Worm (Caenorhabditis elegans) whole organism, L1 larva: ENCODE measurements around the gene C09E8.1.

ENCODE experiments used
- dpl-1 ChIP-seq, 3 experiments: fragments of 150-350 bp in 2 of 3; sonication (generic microtip) in 1 of 3; optimal IDR thresholded peaks; 2 replicates each; lab custom pipeline; 2014 to 2017; ENCODE audit warnings: missing biosample characterization in 3 of 3, missing genetic modification characterization in 3 of 3, missing genetic modification reagents in 3 of 3
- dsc-1 ChIP-seq: sonication (generic microtip); optimal IDR thresholded peaks from 2 replicates; lab custom pipeline; 2016; ENCODE audit warnings: mild to moderate bottlenecking, missing genetic modification characterization, missing compliant biosample characterization
- elt-3 ChIP-seq, 6 experiments: fragments of 150-350 bp in 1 of 6; sonication (generic microtip); optimal IDR thresholded peaks; 2 replicates each; lab custom pipeline; 2017 to 2018; ENCODE audit warnings: missing biosample characterization in 6 of 6, missing genetic modification characterization in 6 of 6, inconsistent platforms in 1 of 6
- jun-1 ChIP-seq: fragments of 150-350 bp; optimal IDR thresholded peaks from 2 replicates; lab custom pipeline; 2014; ENCODE audit warnings: missing biosample characterization, missing genetic modification reagents, missing genetic modification characterization
- lsy-2 ChIP-seq, 2 experiments: fragments of 150-350 bp; optimal IDR thresholded peaks; 2 replicates each; lab custom pipeline; 2014; ENCODE audit warnings: missing biosample characterization in 2 of 2, missing genetic modification characterization in 2 of 2
- mep-1 ChIP-seq: fragments of 150-350 bp; optimal IDR thresholded peaks from 2 replicates; lab custom pipeline; 2014; ENCODE audit warnings: missing biosample characterization, missing genetic modification characterization
- nhr-237 ChIP-seq: fragments of 150-350 bp; optimal IDR thresholded peaks from 2 replicates; lab custom pipeline; 2014; ENCODE audit warnings: missing biosample characterization, missing genetic modification characterization
- nhr-77 ChIP-seq: fragments of 150-350 bp; optimal IDR thresholded peaks from 2 replicates; lab custom pipeline; 2014; ENCODE audit warnings: missing biosample characterization, missing genetic modification characterization
- nhr-84 ChIP-seq: sonication (generic microtip); optimal IDR thresholded peaks from 2 replicates; lab custom pipeline; 2017; ENCODE audit warnings: missing biosample characterization, missing genetic modification characterization
- unc-62 ChIP-seq: fragments of 150-350 bp; optimal IDR thresholded peaks from 2 replicates; lab custom pipeline; 2014; ENCODE audit warnings: missing biosample characterization, missing genetic modification reagents, missing genetic modification characterization
- unc-86 ChIP-seq: sonication (generic microtip); optimal IDR thresholded peaks from 2 replicates; lab custom pipeline; 2016; ENCODE audit warnings: missing genetic modification characterization, missing compliant biosample characterization
- zag-1 ChIP-seq: fragments of 150-350 bp; optimal IDR thresholded peaks from 2 replicates; lab custom pipeline; 2014; ENCODE audit warnings: missing biosample characterization, missing genetic modification characterization
- ztf-11 ChIP-seq, 2 experiments: sonication (generic microtip); optimal IDR thresholded peaks; 2 replicates each; lab custom pipeline; 2016 to 2017; ENCODE audit warnings: missing genetic modification characterization in 2 of 2, missing biosample characterization in 1 of 2, missing compliant biosample characterization in 1 of 2
- ztf-4 ChIP-seq: fragments of 150-350 bp; optimal IDR thresholded peaks from 2 replicates; lab custom pipeline; 2014; ENCODE audit warnings: missing biosample characterization, missing genetic modification characterization

ce11 chrII:542416-542815 is 13.9 kb upstream of the C09E8.1 start:
- TF ChIP-seq mep-1 (tag; lab: Kevin White, UChicago) = no peak
- TF ChIP-seq zag-1 (tag; lab: Kevin White, UChicago) = no peak
- no peak for TF ChIP-seq nhr-77
- peak in 1 of 6 experiments; percentile 76 for TF ChIP-seq elt-3 (tag; optimal IDR thresholded peaks at IDR 0.05; lab: Kevin White, UChicago)
- TF ChIP-seq ztf-4 (tag; lab: Kevin White, UChicago) = no peak
- TF ChIP-seq unc-62 (GFP tag; lab: Kevin White, UChicago) = no peak
- no peak for TF ChIP-seq unc-86 (tag; lab: Kevin White, UChicago)
- no peak for TF ChIP-seq jun-1
- no peak for TF ChIP-seq nhr-84 (tag; lab: Kevin White, UChicago)
- no peak for TF ChIP-seq dpl-1 (GFP tag; optimal IDR thresholded peaks at IDR 0.05; lab: Kevin White, UChicago)
- no peak for TF ChIP-seq lsy-2 (tag; optimal IDR thresholded peaks at IDR 0.05; lab: Kevin White, UChicago)
- no peak for TF ChIP-seq dsc-1
- no peak for TF ChIP-seq nhr-237
- no peak for TF ChIP-seq ztf-11 (tag; optimal IDR thresholded peaks at IDR 0.05; lab: Kevin White, UChicago)
